Worm (Caenorhabditis elegans) whole organism, L1 larva: ENCODE data around the gene srw-87.

Source experiments
- C04F5.9 ChIP-seq: sonication (generic microtip); optimal IDR thresholded peaks from 2 replicates; lab custom pipeline; 2016; ENCODE audit warnings: missing genetic modification characterization, missing compliant biosample characterization
- C16A3.4 ChIP-seq: fragments of 150-350 bp; optimal IDR thresholded peaks from 2 replicates; lab custom pipeline; 2014; ENCODE audit warnings: missing biosample characterization, missing genetic modification characterization
- C34B4.2 ChIP-seq: sonication (generic microtip); optimal IDR thresholded peaks from 2 replicates; lab custom pipeline; 2017; ENCODE audit warnings: mild to moderate bottlenecking, missing genetic modification characterization, missing compliant biosample characterization
- F16B12.6 ChIP-seq: fragments of 150-350 bp; optimal IDR thresholded peaks from 2 replicates; lab custom pipeline; 2014; ENCODE audit warnings: missing biosample characterization, missing genetic modification characterization
- aly-2 ChIP-seq: fragments of 150-350 bp; optimal IDR thresholded peaks from 2 replicates; lab custom pipeline; 2014; ENCODE audit warnings: missing biosample characterization, missing genetic modification characterization
- ama-1 ChIP-seq: fragments of 150-350 bp; optimal IDR thresholded peaks from 2 replicates; lab custom pipeline; 2014
- blmp-1 ChIP-seq: fragments of 150-350 bp; optimal IDR thresholded peaks from 2 replicates; lab custom pipeline; 2014; ENCODE audit warnings: missing biosample characterization, missing genetic modification characterization
- ceh-8 ChIP-seq: fragments of 200-800 bp; sonication (Bioruptor generic); optimal IDR thresholded peaks from 2 replicates; lab custom pipeline; 2018; ENCODE audit warnings: mild to moderate bottlenecking, missing genetic modification characterization, moderate library complexity, missing compliant biosample characterization
- ceh-88 ChIP-seq: fragments of 200-800 bp; sonication (Bioruptor generic); IDR thresholded peaks from 2 replicates; pipeline ENCODE4 v1.3.6; 2022; ENCODE audit warnings: missing genetic modification characterization, missing compliant biosample characterization
- ceh-90 ChIP-seq: sonication (generic microtip); optimal IDR thresholded peaks from 2 replicates; lab custom pipeline; 2016; ENCODE audit warnings: missing genetic modification characterization, missing compliant biosample characterization
- dpl-1 ChIP-seq, 3 experiments: fragments of 150-350 bp in 2 of 3; sonication (generic microtip) in 1 of 3; optimal IDR thresholded peaks; 2 replicates each; lab custom pipeline; 2014 to 2017; ENCODE audit warnings: missing biosample characterization in 3 of 3, missing genetic modification characterization in 3 of 3, missing genetic modification reagents in 3 of 3
- dsc-1 ChIP-seq: sonication (generic microtip); optimal IDR thresholded peaks from 2 replicates; lab custom pipeline; 2016; ENCODE audit warnings: mild to moderate bottlenecking, missing genetic modification characterization, missing compliant biosample characterization
- efl-1 ChIP-seq, 4 experiments: fragments of 150-350 bp; optimal IDR thresholded peaks in 3 of 4; peaks in 1 of 4; 1 replicate in 1 of 4; 2 replicates in 3 of 4; lab custom pipeline; 2014; ENCODE audit warnings: missing biosample characterization in 2 of 4, missing genetic modification characterization in 2 of 4, missing genetic modification reagents in 2 of 4
- elt-3 ChIP-seq, 6 experiments: fragments of 150-350 bp in 1 of 6; sonication (generic microtip); optimal IDR thresholded peaks; 2 replicates each; lab custom pipeline; 2017 to 2018; ENCODE audit warnings: missing biosample characterization in 6 of 6, missing genetic modification characterization in 6 of 6, inconsistent platforms in 1 of 6
- ets-5 ChIP-seq: fragments of 200-800 bp; sonication (Bioruptor generic); IDR thresholded peaks from 2 replicates; pipeline ENCODE4 v1.3.6; 2022; ENCODE audit warnings: missing genetic modification characterization, missing compliant biosample characterization
- fkh-8 ChIP-seq: sonication (generic microtip); optimal IDR thresholded peaks from 2 replicates; lab custom pipeline; 2016; ENCODE audit warnings: mild to moderate bottlenecking, missing genetic modification characterization, missing compliant biosample characterization
- grh-1 ChIP-seq: fragments of 200-800 bp; sonication (Bioruptor generic); IDR thresholded peaks from 2 replicates; pipeline ENCODE4 v1.3.6; 2022; ENCODE audit warnings: missing genetic modification reagents, missing genetic modification characterization, missing compliant biosample characterization
- hlh-4 ChIP-seq: sonication (generic microtip); optimal IDR thresholded peaks from 2 replicates; lab custom pipeline; 2016; ENCODE audit warnings: mild to moderate bottlenecking, missing genetic modification characterization, missing compliant biosample characterization
- isw-1 ChIP-seq: fragments of 200-800 bp; sonication (Bioruptor generic); IDR thresholded peaks from 2 replicates; pipeline ENCODE4 v1.3.6; 2022; ENCODE audit warnings: missing genetic modification characterization, missing compliant biosample characterization
- lin-14 ChIP-seq: fragments of 200-800 bp; sonication (Bioruptor generic); optimal IDR thresholded peaks from 2 replicates; lab custom pipeline; 2018; ENCODE audit warnings: mild to moderate bottlenecking, missing genetic modification characterization, moderate library complexity, missing compliant biosample characterization
- lin-35 ChIP-seq, 2 experiments: fragments of 150-350 bp; optimal IDR thresholded peaks; 2 replicates each; lab custom pipeline; 2014; ENCODE audit warnings: missing biosample characterization in 2 of 2, missing genetic modification characterization in 2 of 2, missing genetic modification reagents in 2 of 2
- lin-39 ChIP-seq: fragments of 150-350 bp; optimal IDR thresholded peaks from 2 replicates; lab custom pipeline; 2014; ENCODE audit warnings: missing biosample characterization, missing genetic modification reagents, missing genetic modification characterization
- lsy-2 ChIP-seq, 2 experiments: fragments of 150-350 bp; optimal IDR thresholded peaks; 2 replicates each; lab custom pipeline; 2014; ENCODE audit warnings: missing biosample characterization in 2 of 2, missing genetic modification characterization in 2 of 2
- mdl-1 ChIP-seq, 2 experiments: fragments of 150-350 bp; optimal IDR thresholded peaks; 2 replicates each; lab custom pipeline; 2014 to 2017; ENCODE audit warnings: missing biosample characterization in 2 of 2, missing genetic modification characterization in 2 of 2, inconsistent platforms in 1 of 2
- nhr-19 ChIP-seq: fragments of 200-800 bp; sonication (Bioruptor generic); conservative IDR thresholded peaks from 2 replicates; pipeline ENCODE4 v1.3.6; 2022; ENCODE audit warnings: missing genetic modification characterization, missing compliant biosample characterization
- nhr-237 ChIP-seq: fragments of 150-350 bp; optimal IDR thresholded peaks from 2 replicates; lab custom pipeline; 2014; ENCODE audit warnings: missing biosample characterization, missing genetic modification characterization
- nhr-28 ChIP-seq: fragments of 150-350 bp; optimal IDR thresholded peaks from 2 replicates; lab custom pipeline; 2014; ENCODE audit warnings: missing biosample characterization, missing genetic modification characterization
- nhr-71 ChIP-seq: sonication (generic microtip); optimal IDR thresholded peaks from 2 replicates; lab custom pipeline; 2016; ENCODE audit warnings: mild to moderate bottlenecking, missing genetic modification characterization, moderate library complexity, missing compliant biosample characterization
- nhr-84 ChIP-seq: sonication (generic microtip); optimal IDR thresholded peaks from 2 replicates; lab custom pipeline; 2017; ENCODE audit warnings: missing biosample characterization, missing genetic modification characterization
- nhr-85 ChIP-seq: sonication (generic microtip); peaks from one replicate; lab custom pipeline; 2016; ENCODE audit warnings: missing genetic modification characterization, inconsistent platforms, missing compliant biosample characterization
- nhr-90 ChIP-seq: sonication (generic microtip); optimal IDR thresholded peaks from 2 replicates; lab custom pipeline; 2016; ENCODE audit warnings: mild to moderate bottlenecking, missing genetic modification characterization, missing compliant biosample characterization; ENCODE audit not compliant: poor library complexity
- pag-3 ChIP-seq: sonication (generic microtip); optimal IDR thresholded peaks from 2 replicates; lab custom pipeline; 2017; ENCODE audit warnings: missing genetic modification characterization, mild to moderate bottlenecking, missing compliant biosample characterization, antibody characterized with exemption, borderline replicate concordance; ENCODE audit not compliant: insufficient read depth
- pqm-1 ChIP-seq: sonication (generic microtip); optimal IDR thresholded peaks from 3 replicates; lab custom pipeline; 2017; ENCODE audit warnings: missing biosample characterization, missing genetic modification characterization
- rnt-1 ChIP-seq: sonication (generic microtip); optimal IDR thresholded peaks from 2 replicates; lab custom pipeline; 2016; ENCODE audit warnings: mild to moderate bottlenecking, missing genetic modification characterization, moderate library complexity, missing compliant biosample characterization
- skn-1 ChIP-seq: fragments of 150-350 bp; optimal IDR thresholded peaks from 2 replicates; lab custom pipeline; 2014; ENCODE audit warnings: missing biosample characterization, missing genetic modification characterization
- snpc-4 ChIP-seq: fragments of 150-350 bp; optimal IDR thresholded peaks from 2 replicates; lab custom pipeline; 2014; ENCODE audit warnings: missing biosample characterization, missing genetic modification characterization
- snu-23 ChIP-seq: sonication (generic microtip); optimal IDR thresholded peaks from 2 replicates; lab custom pipeline; 2016; ENCODE audit warnings: missing genetic modification characterization, missing compliant biosample characterization
- sox-4 ChIP-seq: sonication (generic microtip); optimal IDR thresholded peaks from 2 replicates; lab custom pipeline; 2016; ENCODE audit warnings: missing genetic modification characterization, missing compliant biosample characterization
- sup-37 ChIP-seq: fragments of 200-800 bp; sonication (Bioruptor generic); optimal IDR thresholded peaks from 2 replicates; lab custom pipeline; 2018; ENCODE audit warnings: mild to moderate bottlenecking, missing genetic modification characterization, missing compliant biosample characterization
- swsn-7 ChIP-seq: sonication (generic microtip); optimal IDR thresholded peaks from 2 replicates; lab custom pipeline; 2016; ENCODE audit warnings: missing genetic modification characterization, missing compliant biosample characterization
- tbx-2 ChIP-seq: sonication (generic microtip); optimal IDR thresholded peaks from 2 replicates; lab custom pipeline; 2016; ENCODE audit warnings: missing genetic modification characterization, missing compliant biosample characterization
- unc-62 ChIP-seq: fragments of 150-350 bp; optimal IDR thresholded peaks from 2 replicates; lab custom pipeline; 2014; ENCODE audit warnings: missing biosample characterization, missing genetic modification reagents, missing genetic modification characterization
- unc-86 ChIP-seq: sonication (generic microtip); optimal IDR thresholded peaks from 2 replicates; lab custom pipeline; 2016; ENCODE audit warnings: missing genetic modification characterization, missing compliant biosample characterization
- unc-98 ChIP-seq: fragments of 200-800 bp; sonication (Bioruptor generic); IDR thresholded peaks from 2 replicates; pipeline ENCODE4 v1.3.6; 2022; ENCODE audit warnings: missing genetic modification characterization, missing compliant biosample characterization
- zag-1 ChIP-seq: fragments of 150-350 bp; optimal IDR thresholded peaks from 2 replicates; lab custom pipeline; 2014; ENCODE audit warnings: missing biosample characterization, missing genetic modification characterization

The srw-87 gene

ce11 chrV:16309523-16309922 is 26.9 kb upstream of the srw-87 start, which contains the start of gene oac-7:
Gene oac-7 (plus strand): TSS chrV:16309805.
- TF ChIP-seq ceh-8 (GFP tag; lab: Kevin White, UChicago) (no peak), nhr-237 (tag; lab: Kevin White, UChicago) (no peak), F16B12.6 (tag; lab: Kevin White, UChicago) (no peak), skn-1 (peak; percentile 5), snu-23 (no peak), nhr-19 (GFP tag; lab: Robert Waterston, UW) (no peak), nhr-71 (tag; lab: Kevin White, UChicago) (peak; percentile 66), nhr-28 (no peak), rnt-1 (tag; lab: Kevin White, UChicago) (no peak), ets-5 (GFP tag; lab: Robert Waterston, UW) (no peak), dpl-1 (GFP tag; optimal IDR thresholded peaks at IDR 0.05; lab: Kevin White, UChicago) (no peak), ceh-90 (tag; lab: Kevin White, UChicago) (no peak), grh-1 (GFP tag; lab: Robert Waterston, UW) (no peak), snpc-4 (tag; lab: Kevin White, UChicago) (no peak), isw-1 (no peak), lin-39 (tag; lab: Kevin White, UChicago) (no peak), pag-3 (tag; lab: Kevin White, UChicago) (no peak), sup-37 (GFP tag; lab: Kevin White, UChicago) (no peak), lin-35 (GFP tag; optimal IDR thresholded peaks at IDR 0.05; lab: Kevin White, UChicago) (no peak), C34B4.2 (tag; lab: Kevin White, UChicago) (no peak), nhr-85 (peak; percentile 45), pqm-1 (tag; lab: Kevin White, UChicago) (no peak), aly-2 (tag; lab: Kevin White, UChicago) (no peak), efl-1 (optimal IDR thresholded peaks at IDR 0.05; lab: Kevin White, UChicago) (peak in 1 of 2 experiments; percentile 13), efl-1 (GFP tag; optimal IDR thresholded peaks at IDR 0.05 in 1 of 2; lab: Kevin White, UChicago) (no peak), zag-1 (no peak), blmp-1 (tag; lab: Kevin White, UChicago) (peak; percentile 4), lsy-2 (tag; optimal IDR thresholded peaks at IDR 0.05; lab: Kevin White, UChicago) (no peak), ama-1 (lab: Kevin White, UChicago) (no peak), nhr-90 (tag; lab: Kevin White, UChicago) (no peak), C16A3.4 (tag; lab: Kevin White, UChicago) (no peak), hlh-4 (tag; lab: Kevin White, UChicago) (no peak), swsn-7 (tag; lab: Kevin White, UChicago) (no peak), dsc-1 (tag; lab: Kevin White, UChicago) (no peak), unc-62 (GFP tag; lab: Kevin White, UChicago) (no peak), nhr-84 (no peak)
- TF ChIP-seq, all 84 proteins: peak for 5

DNA sequence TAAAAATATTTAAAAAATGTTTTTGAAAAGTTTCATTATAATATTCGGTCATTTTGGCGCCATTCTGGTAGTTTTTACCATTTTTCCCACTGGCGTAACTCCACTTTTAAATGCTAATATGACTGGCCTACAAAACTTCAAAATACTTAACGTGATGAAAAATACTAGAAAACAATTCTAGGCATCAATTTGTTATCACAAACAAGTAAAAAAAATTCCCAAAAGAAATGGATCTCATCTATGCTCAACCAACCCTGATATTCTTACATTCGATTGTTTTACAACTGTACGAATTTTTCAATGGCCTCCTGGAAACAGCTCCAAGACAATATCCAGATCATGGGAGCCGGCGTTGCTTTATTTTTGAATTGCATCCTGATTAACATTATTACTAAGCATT is 21.4 kb upstream of the srw-87 start, which contains the start of gene str-214:
Gene str-214 (plus strand): TSS at position 301 of the 400 bp plus-strand sequence.
- no peak for TF ChIP-seq nhr-237 (tag; lab: Kevin White, UChicago)
- no peak for TF ChIP-seq mdl-1 (tag; optimal IDR thresholded peaks at IDR 0.05; lab: Kevin White, UChicago)
- no peak for TF ChIP-seq nhr-85
- TF ChIP-seq unc-98: no peak
- TF ChIP-seq sox-4: no peak
- no peak for TF ChIP-seq unc-62 (GFP tag; lab: Kevin White, UChicago)
- no peak for TF ChIP-seq lsy-2 (tag; optimal IDR thresholded peaks at IDR 0.05; lab: Kevin White, UChicago)
- TF ChIP-seq fkh-8 (tag; lab: Kevin White, UChicago): no peak
- no peak for TF ChIP-seq ceh-88 (GFP tag; lab: Robert Waterston, UW)
- TF ChIP-seq C04F5.9 (tag; lab: Kevin White, UChicago): no peak
- TF ChIP-seq unc-86: no peak
- no peak for TF ChIP-seq lin-14 (GFP tag; lab: Kevin White, UChicago)
- no peak for TF ChIP-seq tbx-2 (tag; lab: Kevin White, UChicago)
- TF ChIP-seq elt-3 (tag; optimal IDR thresholded peaks at IDR 0.05; lab: Kevin White, UChicago): no peak
- no peak for TF ChIP-seq aly-2 (tag; lab: Kevin White, UChicago)
